Fruit fly (Drosophila melanogaster): ENCODE data around the gene CG34112.

Gene CG34112

dm6 chr3R:4437113-4437512, 43.1 kb upstream of the CG34112 start, which contains the start of the genes Lipt2 and CG14650 (continued):
- no peak for TF ChIP-seq BtbVII (GFP tag; optimal IDR thresholded peaks at IDR 0.05)
- TF ChIP-seq CG9215 (GFP tag; IDR thresholded peaks at IDR 0.05) = peak; percentile 30; the same call in 1 of the 2 replicates
- TF ChIP-seq CG3726 (GFP tag; IDR thresholded peaks at IDR 0.05) = no peak
- no peak for TF ChIP-seq al (GFP tag; IDR thresholded peaks at IDR 0.05)
- no peak for TF ChIP-seq ap (GFP tag; IDR thresholded peaks at IDR 0.05)
- no peak for TF ChIP-seq CG15601 (tag; optimal IDR thresholded peaks at IDR 0.05)
- TF ChIP-seq Hmx (GFP tag; optimal IDR thresholded peaks at IDR 0.05) = no peak
- TF ChIP-seq trh (GFP tag; optimal IDR thresholded peaks at IDR 0.05) = no peak
- TF ChIP-seq CG8089 (GFP tag; optimal IDR thresholded peaks at IDR 0.05) = peak; percentile 61
- no peak for TF ChIP-seq CG4360 (GFP tag; IDR thresholded peaks at IDR 0.05)
- no peak for TF ChIP-seq CG3407 (GFP tag; optimal IDR thresholded peaks at IDR 0.05)
- peak; percentile 70 for TF ChIP-seq Chrac-16 (GFP tag; optimal IDR thresholded peaks at IDR 0.05)
- TF ChIP-seq Mes4 (GFP tag; optimal IDR thresholded peaks at IDR 0.05) = peak; percentile 47
- TF ChIP-seq emc (GFP tag; optimal IDR thresholded peaks at IDR 0.05) = peak; percentile 34
- peak; percentile 63 for TF ChIP-seq vvl (GFP tag; IDR thresholded peaks at IDR 0.05)
- TF ChIP-seq CG1024 (GFP tag; IDR thresholded peaks at IDR 0.05) = no peak
- TF ChIP-seq CG16779 (GFP tag; IDR thresholded peaks at IDR 0.05) = no peak
- TF ChIP-seq CG6765 (GFP tag; optimal IDR thresholded peaks at IDR 0.05) = no peak
- TF ChIP-seq CG12744 (GFP tag; optimal IDR thresholded peaks at IDR 0.05) = peak; percentile 50
- peak; percentile 74 for TF ChIP-seq CG8924 (tag; optimal IDR thresholded peaks at IDR 0.05)
- peak; percentile 62 for TF ChIP-seq CG13424 (tag; optimal IDR thresholded peaks at IDR 0.05)
- peak; percentile 67 for TF ChIP-seq CG9932 (GFP tag; IDR thresholded peaks at IDR 0.05)
- TF ChIP-seq Abd-B (GFP tag; optimal IDR thresholded peaks at IDR 0.05) = no peak
- TF ChIP-seq br (optimal IDR thresholded peaks at IDR 0.05) = no peak
- TF ChIP-seq hb (GFP tag; IDR thresholded peaks at IDR 0.05; ENCODE audit: partially characterized antibody) = no peak
- peak; percentile 17 for TF ChIP-seq CG11723 (GFP tag; optimal IDR thresholded peaks at IDR 0.05)
- no peak for TF ChIP-seq Oli (tag; optimal IDR thresholded peaks at IDR 0.05)
- TF ChIP-seq chif (GFP tag; optimal IDR thresholded peaks at IDR 0.05) = peak; percentile 36 to 55
- no peak for TF ChIP-seq CG17802 (tag; optimal IDR thresholded peaks at IDR 0.05)
- TF ChIP-seq PHDP (tag; optimal IDR thresholded peaks at IDR 0.05) = peak; percentile 33
- TF ChIP-seq Max (GFP tag; optimal IDR thresholded peaks at IDR 0.05) = no peak
- no peak for TF ChIP-seq chm (GFP tag; IDR thresholded peaks at IDR 0.05)

dm6 chr3R:4433441-4434077, 39.5 kb upstream of the CG34112 start, which contains the start of the genes eIF3a and CG1074:
Gene eIF3a, minus strand, starts transcription at chr3R:4433895.
Gene CG1074, plus strand, starts transcription at chr3R:4433965.
- TF ChIP-seq CG16815 (GFP tag; optimal IDR thresholded peaks at IDR 0.05) = no peak
- no peak for TF ChIP-seq CG1832 (GFP tag; optimal IDR thresholded peaks at IDR 0.05)
- TF ChIP-seq H15 (GFP tag; IDR thresholded peaks at IDR 0.05) = peak; percentile 50; the same call in 2 of the 3 replicates
- peak; percentile 37; the same call in 1 of the 2 replicates for TF ChIP-seq Oaz (GFP tag; IDR thresholded peaks at IDR 0.05)
- TF ChIP-seq Rfx (GFP tag; IDR thresholded peaks at IDR 0.05) = peak; percentile 86
- peak; percentile 41; the same call in 1 of the 2 replicates for TF ChIP-seq CG10959 (GFP tag; IDR thresholded peaks at IDR 0.05)
- TF ChIP-seq emc (GFP tag; optimal IDR thresholded peaks at IDR 0.05) = peak; percentile 28
- no peak for TF ChIP-seq Gsc (GFP tag; IDR thresholded peaks at IDR 0.05)
- peak; percentile 31; the same call in 1 of the 2 replicates for TF ChIP-seq H2.0 (GFP tag; IDR thresholded peaks at IDR 0.05)
- peak; percentile 59; the same call in 2 of the 3 replicates for TF ChIP-seq CG17361 (GFP tag; IDR thresholded peaks at IDR 0.05)
- peak; percentile 80 for TF ChIP-seq CG14710 (tag; optimal IDR thresholded peaks at IDR 0.05)
- TF ChIP-seq CG7745 (tag; optimal IDR thresholded peaks at IDR 0.05) = peak; percentile 15
- TF ChIP-seq Xrp1 (GFP tag; IDR thresholded peaks at IDR 0.05) = peak; percentile 50
- TF ChIP-seq br (optimal IDR thresholded peaks at IDR 0.05) = no peak
- no peak for TF ChIP-seq ab (GFP tag; optimal IDR thresholded peaks at IDR 0.05)
- no peak for TF ChIP-seq klu (GFP tag; IDR thresholded peaks at IDR 0.05)
- TF ChIP-seq CG17912 (GFP tag; optimal IDR thresholded peaks at IDR 0.05) = peak; percentile 75
- 0 out of 3 replicates have a peak, but pooled peaks have one; percentile 33 for TF ChIP-seq CG11695 (GFP tag; IDR thresholded peaks at IDR 0.05)
- peak; percentile 69; the same call in 1 of the 3 replicates for TF ChIP-seq CG2199 (GFP tag; IDR thresholded peaks at IDR 0.05)
- no peak; the same call in 2 of the 3 replicates for TF ChIP-seq tgo (GFP tag; IDR thresholded peaks at IDR 0.05)
- peak; percentile 16 for TF ChIP-seq CG13123 (GFP tag; optimal IDR thresholded peaks at IDR 0.05)
- peak; percentile 96 for TF ChIP-seq inv (GFP tag; IDR thresholded peaks at IDR 0.05; ENCODE audit: partially characterized antibody)
